Fruit fly (Drosophila melanogaster): ENCODE data around the gene NP15.6.

Gene NP15.6

DNA sequence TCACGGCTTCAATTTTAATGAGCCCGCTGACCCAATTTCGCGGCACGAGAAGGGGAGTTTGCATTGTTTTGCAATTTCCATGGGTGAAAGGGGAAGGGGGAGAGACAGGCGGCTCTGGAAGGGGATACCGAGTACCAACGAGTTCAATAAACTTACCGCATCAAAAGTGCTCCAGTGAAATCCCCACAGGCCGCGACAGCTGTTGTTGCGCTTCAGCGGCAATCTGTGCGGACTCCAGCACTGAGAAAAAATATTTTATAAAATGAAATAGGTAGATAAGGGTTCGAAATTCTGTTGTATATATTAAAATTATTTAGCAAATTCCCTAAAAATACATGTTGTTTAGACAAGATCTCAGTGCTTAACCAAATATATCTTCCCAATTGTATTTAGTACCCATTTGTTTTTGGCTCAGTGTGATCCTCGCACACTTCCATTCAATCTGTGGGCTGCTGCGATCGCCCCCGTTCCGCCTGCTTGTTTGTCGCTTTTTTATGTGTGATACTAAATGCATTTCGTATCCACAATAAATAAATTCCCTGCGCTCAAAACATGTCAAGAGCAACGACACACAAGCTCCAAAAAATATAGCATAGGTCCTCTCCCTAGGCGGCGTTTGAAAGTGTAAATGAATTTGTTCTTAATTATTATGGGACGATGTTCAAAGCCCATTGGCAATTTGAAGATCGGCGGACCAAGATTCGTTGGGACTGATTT lies 31.5 kb upstream of the NP15.6 start (continued):
- TF ChIP-seq CG11696 (GFP tag; IDR thresholded peaks at IDR 0.05) (peak; percentile 54; the same call in 1 of the 2 replicates), zf30C (GFP tag; optimal IDR thresholded peaks at IDR 0.05) (peak; percentile 28), luna (GFP tag; optimal IDR thresholded peaks at IDR 0.05) (no peak), YL-1 (GFP tag; optimal IDR thresholded peaks at IDR 0.05) (no peak), B-H2 (GFP tag; optimal IDR thresholded peaks at IDR 0.05) (no peak), CG12942 (GFP tag; optimal IDR thresholded peaks at IDR 0.05) (peak; percentile 63), Asciz (GFP tag; optimal IDR thresholded peaks at IDR 0.05) (peak; percentile 89), scrt (GFP tag; optimal IDR thresholded peaks at IDR 0.05) (peak; percentile 42), chm (GFP tag; IDR thresholded peaks at IDR 0.05) (no peak), Sox102F (GFP tag; optimal IDR thresholded peaks at IDR 0.05) (peak; percentile 94), NC2α (GFP tag; optimal IDR thresholded peaks at IDR 0.05) (no peak), D19B (GFP tag; optimal IDR thresholded peaks at IDR 0.05) (no peak), Oli (tag; optimal IDR thresholded peaks at IDR 0.05) (peak; percentile 87), gce (GFP tag; IDR thresholded peaks at IDR 0.05) (peak; percentile 65; the same call in 1 of the 3 replicates), gt (GFP tag; IDR thresholded peaks at IDR 0.05) (peak; percentile 22; the same call in 1 of the 2 replicates), tx (GFP tag; optimal IDR thresholded peaks at IDR 0.05) (no peak), gsb (GFP tag; IDR thresholded peaks at IDR 0.05) (no peak), H2.0 (GFP tag; IDR thresholded peaks at IDR 0.05) (peak; percentile 72), maf-S (GFP tag; optimal IDR thresholded peaks at IDR 0.05) (peak; percentile 15), Xrp1 (GFP tag; IDR thresholded peaks at IDR 0.05) (peak; percentile 86), CG10366 (GFP tag; IDR thresholded peaks at IDR 0.05) (peak; percentile 80), Sry-δ (GFP tag; optimal IDR thresholded peaks at IDR 0.05) (peak; percentile 21), trh (GFP tag; optimal IDR thresholded peaks at IDR 0.05) (peak; percentile 46), CG18619 (GFP tag; optimal IDR thresholded peaks at IDR 0.05) (peak; percentile 58), CkIIα-i1 (GFP tag; IDR thresholded peaks at IDR 0.05) (no peak), ssp (GFP tag; IDR thresholded peaks at IDR 0.05) (peak; percentile 61), gfzf (GFP tag; optimal IDR thresholded peaks at IDR 0.05) (no peak), br (optimal IDR thresholded peaks at IDR 0.05) (no peak), CG34224 (GFP tag; IDR thresholded peaks at IDR 0.05; ENCODE audit: partially characterized antibody) (no peak), mld (GFP tag; IDR thresholded peaks at IDR 0.05; ENCODE audit: partially characterized antibody) (no peak), CG11093 (GFP tag; IDR thresholded peaks at IDR 0.05) (peak; percentile 65; the same call in 2 of the 3 replicates), CG8944 (GFP tag; optimal IDR thresholded peaks at IDR 0.05) (peak; percentile 53), CG4424 (GFP tag; optimal IDR thresholded peaks at IDR 0.05) (peak; percentile 82), Ets97D (GFP tag; optimal IDR thresholded peaks at IDR 0.05) (peak; percentile 6), CG8281 (tag; optimal IDR thresholded peaks at IDR 0.05) (peak; percentile 24), Elba2 (GFP tag; optimal IDR thresholded peaks at IDR 0.05) (no peak), chinmo (GFP tag; IDR thresholded peaks at IDR 0.05; ENCODE audit: partially characterized antibody) (no peak), CG17328 (GFP tag; IDR thresholded peaks at IDR 0.05) (peak; percentile 87), CG8388 (GFP tag; optimal IDR thresholded peaks at IDR 0.05) (peak; percentile 85), HLH54F (GFP tag; optimal IDR thresholded peaks at IDR 0.05) (peak; percentile 1), fd102C (GFP tag; optimal IDR thresholded peaks at IDR 0.05) (no peak), CG4282 (GFP tag; optimal IDR thresholded peaks at IDR 0.05) (peak; percentile 34), gcm (GFP tag; optimal IDR thresholded peaks at IDR 0.05) (peak; percentile 75), pan (optimal IDR thresholded peaks at IDR 0.05) (no peak), pan (GFP tag; optimal IDR thresholded peaks at IDR 0.05 in 1 of 2, IDR thresholded peaks at IDR 0.05 in 1 of 2) (peak in 1 of 2 experiments; percentile 82), abd-A (tag; optimal IDR thresholded peaks at IDR 0.05) (no peak), CG33557 (GFP tag; optimal IDR thresholded peaks at IDR 0.05) (peak; percentile 17), lab (GFP tag; optimal IDR thresholded peaks at IDR 0.05) (peak; percentile 75), crc (GFP tag; optimal IDR thresholded peaks at IDR 0.05) (peak; percentile 35), CG6654 (GFP tag; optimal IDR thresholded peaks at IDR 0.05) (peak; percentile 65)

Measured in whole organism, embryonic.